Fruit fly (Drosophila melanogaster) whole organism, embryonic: Measurements from ENCODE around the gene RunxB.

Source experiments
- Awh ChIP-seq: fragments of 200-800 bp; sonication (Bioruptor generic); IDR thresholded peaks from 2 replicates; pipeline ENCODE4, ENCODE4 v1.3.6; 2022; ENCODE audit warnings: missing biosample characterization, missing genetic modification characterization
- C15 ChIP-seq: fragments of 200-800 bp; sonication (Bioruptor generic); IDR thresholded peaks from 3 replicates; pipeline ENCODE4 v1.3.6; 2022; ENCODE audit warnings: missing biosample characterization, missing genetic modification characterization
- CG11723 ChIP-seq: fragments of 200-800 bp; sonication (Bioruptor generic); optimal IDR thresholded peaks from 2 replicates; lab custom pipeline; 2017; ENCODE audit warnings: missing biosample characterization, mild to moderate bottlenecking, missing genetic modification characterization
- CG12659 ChIP-seq: fragments of 200-800 bp; sonication (Bioruptor generic); optimal IDR thresholded peaks from 3 replicates; lab custom pipeline; 2017; ENCODE audit warnings: mild to moderate bottlenecking, missing biosample characterization, missing genetic modification reagents, missing genetic modification characterization
- CG13287 ChIP-seq: fragments of 200-800 bp; sonication (Bioruptor generic); IDR thresholded peaks from 2 replicates; pipeline ENCODE4 v1.3.6; 2022; ENCODE audit warnings: missing biosample characterization, missing genetic modification characterization; ENCODE audit not compliant: partially characterized antibody
- CG15269 ChIP-seq: fragments of 200-800 bp; sonication (Bioruptor generic); optimal IDR thresholded peaks from 2 replicates; lab custom pipeline; 2018; ENCODE audit warnings: missing biosample characterization, mild to moderate bottlenecking, missing genetic modification characterization, moderate library complexity
- CG15479 ChIP-seq: fragments of 200-800 bp; sonication (Bioruptor generic); optimal IDR thresholded peaks from 3 replicates; lab custom pipeline; 2019; ENCODE audit warnings: missing biosample characterization, mild to moderate bottlenecking, missing genetic modification characterization, moderate library complexity
- CG15514 ChIP-seq: fragments of 200-800 bp; sonication (Bioruptor generic); optimal IDR thresholded peaks from 3 replicates; lab custom pipeline; 2017; ENCODE audit warnings: missing biosample characterization, missing genetic modification characterization, mild to moderate bottlenecking, moderate library complexity, missing genetic modification reagents
- CG1602 ChIP-seq: fragments of 200-800 bp; sonication (Bioruptor generic); optimal IDR thresholded peaks from 3 replicates; lab custom pipeline; 2016; ENCODE audit warnings: missing biosample characterization, missing genetic modification characterization
- CG2116 ChIP-seq: fragments of 200-800 bp; sonication (Bioruptor generic); optimal IDR thresholded peaks from 3 replicates; lab custom pipeline; 2018; ENCODE audit warnings: missing biosample characterization, mild to moderate bottlenecking, missing genetic modification characterization
- CG2202 ChIP-seq: fragments of 200-800 bp; sonication (Bioruptor generic); optimal IDR thresholded peaks from 2 replicates; lab custom pipeline; 2018; ENCODE audit warnings: missing biosample characterization, mild to moderate bottlenecking, missing genetic modification characterization
- CG2712 ChIP-seq: fragments of 200-800 bp; optimal IDR thresholded peaks from 3 replicates; lab custom pipeline; 2019; ENCODE audit warnings: missing biosample characterization, mild to moderate bottlenecking, missing genetic modification characterization, moderate library complexity
- CG31441 ChIP-seq: fragments of 200-800 bp; sonication (Bioruptor generic); IDR thresholded peaks from 2 replicates; pipeline ENCODE4 v1.3.6; 2022; ENCODE audit warnings: missing biosample characterization, missing genetic modification characterization
- CG3838 ChIP-seq: fragments of 200-800 bp; sonication (Bioruptor generic); optimal IDR thresholded peaks from 3 replicates; lab custom pipeline; 2016; ENCODE audit warnings: missing biosample characterization, missing genetic modification characterization
- CG4730 ChIP-seq: fragments of 200-800 bp; sonication (Bioruptor generic); IDR thresholded peaks from 2 replicates; pipeline ENCODE4 v1.3.6; 2022; ENCODE audit warnings: missing biosample characterization, missing genetic modification characterization
- CG6654 ChIP-seq: fragments of 200-800 bp; sonication (Bioruptor generic); optimal IDR thresholded peaks from 2 replicates; lab custom pipeline; 2017; ENCODE audit warnings: missing biosample characterization, mild to moderate bottlenecking, missing genetic modification characterization
- CG6765 ChIP-seq: fragments of 200-800 bp; sonication (Bioruptor generic); optimal IDR thresholded peaks from 3 replicates; lab custom pipeline; 2017; ENCODE audit warnings: missing biosample characterization, mild to moderate bottlenecking, missing genetic modification characterization
- CG6854 ChIP-seq: fragments of 200-800 bp; sonication (Bioruptor generic); optimal IDR thresholded peaks from 3 replicates; lab custom pipeline; 2017; ENCODE audit warnings: missing biosample characterization, mild to moderate bottlenecking, missing genetic modification characterization
- CG9876 ChIP-seq: fragments of 200-800 bp; sonication (Bioruptor generic); optimal IDR thresholded peaks from 2 replicates; lab custom pipeline; 2016; ENCODE audit warnings: missing biosample characterization, missing genetic modification characterization
- D19A ChIP-seq: fragments of 200-800 bp; optimal IDR thresholded peaks from 3 replicates; lab custom pipeline; 2019; ENCODE audit warnings: missing biosample characterization, mild to moderate bottlenecking, missing genetic modification characterization, moderate library complexity
- E2f1 ChIP-seq: fragments of 200-800 bp; sonication (Bioruptor generic); IDR thresholded peaks from 2 replicates; pipeline ENCODE4 v1.3.6; 2022; ENCODE audit warnings: missing biosample characterization, missing genetic modification characterization
- Eip74EF ChIP-seq, 2 experiments: fragments of 200-800 bp in 1 of 2; fragments of >200 bp in 1 of 2; sonication (Bioruptor generic) in 1 of 2; optimal IDR thresholded peaks; 2 replicates each; lab custom pipeline; 2017 to 2019; ENCODE audit warnings: missing biosample characterization in 2 of 2, missing genetic modification characterization in 2 of 2, mild to moderate bottlenecking in 1 of 2, moderate library complexity in 1 of 2
- Gsc ChIP-seq: fragments of 200-800 bp; sonication (Bioruptor generic); IDR thresholded peaks from 2 replicates; pipeline ENCODE4 v1.3.6; 2022; ENCODE audit warnings: missing biosample characterization, missing genetic modification characterization
- HLHmδ ChIP-seq: fragments of 200-800 bp; sonication (Bioruptor generic); optimal IDR thresholded peaks from 2 replicates; lab custom pipeline; 2018; ENCODE audit warnings: missing biosample characterization, mild to moderate bottlenecking, missing genetic modification characterization, moderate library complexity
- Hr51 ChIP-seq, 2 experiments: fragments of 200-800 bp; sonication (Bioruptor generic); optimal IDR thresholded peaks; 2 replicates in 1 of 2; 3 replicates in 1 of 2; lab custom pipeline; 2016 to 2018; ENCODE audit warnings: missing biosample characterization in 2 of 2, missing genetic modification characterization in 2 of 2, mild to moderate bottlenecking in 1 of 2, moderate library complexity in 1 of 2
- Myb ChIP-seq: fragments of 200-800 bp; sonication (Bioruptor generic); optimal IDR thresholded peaks from 2 replicates; lab custom pipeline; 2016; ENCODE audit warnings: missing biosample characterization, missing genetic modification characterization
- Ptx1 ChIP-seq: fragments of 200-800 bp; sonication (Bioruptor generic); IDR thresholded peaks from 2 replicates; pipeline ENCODE4 v1.3.6; 2022; ENCODE audit warnings: missing biosample characterization, missing genetic modification characterization
- Sox100B ChIP-seq: fragments of 200-800 bp; sonication (Bioruptor generic); optimal IDR thresholded peaks from 3 replicates; lab custom pipeline; 2018; ENCODE audit warnings: missing biosample characterization, mild to moderate bottlenecking, missing genetic modification characterization
- Trl ChIP-seq, 3 experiments: fragments of >200 bp in 2 of 3; fragments of 200-800 bp in 1 of 3; sonication (Bioruptor generic) in 1 of 3; optimal IDR thresholded peaks; 2 replicates in 1 of 3; 3 replicates in 2 of 3; lab custom pipeline; 2016 to 2017; ENCODE audit warnings: missing biosample characterization in 1 of 3, missing genetic modification characterization in 1 of 3
- bigmax ChIP-seq: fragments of 200-800 bp; sonication (Bioruptor generic); optimal IDR thresholded peaks from 2 replicates; lab custom pipeline; 2018; ENCODE audit warnings: missing biosample characterization, mild to moderate bottlenecking, missing genetic modification characterization
- gcm ChIP-seq: fragments of 200-800 bp; sonication (Bioruptor generic); optimal IDR thresholded peaks from 2 replicates; lab custom pipeline; 2019; ENCODE audit warnings: missing biosample characterization, mild to moderate bottlenecking, missing genetic modification characterization, moderate library complexity
- gem ChIP-seq: fragments of 200-800 bp; sonication (Bioruptor generic); optimal IDR thresholded peaks from 2 replicates; lab custom pipeline; 2019; ENCODE audit warnings: missing biosample characterization, mild to moderate bottlenecking, missing genetic modification characterization, moderate library complexity
- gt ChIP-seq: fragments of 200-800 bp; sonication (Bioruptor generic); IDR thresholded peaks from 2 replicates; pipeline ENCODE4 v1.3.6; 2022; ENCODE audit warnings: missing biosample characterization, missing genetic modification characterization
- hb ChIP-seq: fragments of 200-800 bp; sonication (Bioruptor generic); IDR thresholded peaks from 3 replicates; pipeline ENCODE4 v1.3.6; 2022; ENCODE audit warnings: missing biosample characterization, missing genetic modification characterization; ENCODE audit not compliant: partially characterized antibody
- kay ChIP-seq: fragments of 200-800 bp; sonication (Bioruptor generic); optimal IDR thresholded peaks from 2 replicates; lab custom pipeline; 2016; ENCODE audit warnings: missing biosample characterization, missing genetic modification characterization
- lilli ChIP-seq: fragments of 200-800 bp; sonication (Bioruptor generic); optimal IDR thresholded peaks from 3 replicates; lab custom pipeline; 2016; ENCODE audit warnings: missing biosample characterization, missing genetic modification characterization
- lmd ChIP-seq: fragments of 200-800 bp; sonication (Bioruptor generic); IDR thresholded peaks from 2 replicates; pipeline ENCODE4 v1.3.6; 2022; ENCODE audit warnings: missing biosample characterization, missing genetic modification characterization
- luna ChIP-seq: fragments of 200-800 bp; sonication (Bioruptor generic); optimal IDR thresholded peaks from 2 replicates; lab custom pipeline; 2016; ENCODE audit warnings: missing biosample characterization, missing genetic modification characterization
- nerfin-1 ChIP-seq: fragments of 200-800 bp; sonication (Bioruptor generic); optimal IDR thresholded peaks from 3 replicates; lab custom pipeline; 2019; ENCODE audit warnings: missing biosample characterization, mild to moderate bottlenecking, missing genetic modification characterization, moderate library complexity
- onecut ChIP-seq: fragments of 200-800 bp; sonication (Bioruptor generic); IDR thresholded peaks from 2 replicates; pipeline ENCODE4 v1.3.6; 2022; ENCODE audit warnings: missing biosample characterization, missing genetic modification characterization
- pnt ChIP-seq: fragments of 200-800 bp; sonication (Bioruptor generic); optimal IDR thresholded peaks from 3 replicates; lab custom pipeline; 2016; ENCODE audit warnings: missing biosample characterization, missing genetic modification characterization
- slbo ChIP-seq: fragments of 200-800 bp; sonication (Bioruptor generic); IDR thresholded peaks from 2 replicates; pipeline ENCODE4 v1.3.6; 2022; ENCODE audit warnings: missing biosample characterization, missing genetic modification characterization
- ssp ChIP-seq: fragments of 200-800 bp; sonication (Bioruptor generic); IDR thresholded peaks from 2 replicates; pipeline ENCODE4 v1.3.6; 2022; ENCODE audit warnings: missing biosample characterization, missing genetic modification characterization
- tgo ChIP-seq: fragments of 200-800 bp; sonication (Bioruptor generic); IDR thresholded peaks from 3 replicates; pipeline ENCODE4 v1.3.6; 2022; ENCODE audit warnings: missing biosample characterization, missing genetic modification characterization
- tna ChIP-seq: fragments of 200-800 bp; sonication (Bioruptor generic); IDR thresholded peaks from 2 replicates; pipeline ENCODE4 v1.3.6; 2022; ENCODE audit warnings: missing biosample characterization, missing genetic modification characterization; ENCODE audit not compliant: partially characterized antibody
- vnd ChIP-seq: fragments of 200-800 bp; sonication (Bioruptor generic); IDR thresholded peaks from 3 replicates; pipeline ENCODE4 v1.3.6; 2022; ENCODE audit warnings: missing biosample characterization, missing genetic modification characterization; ENCODE audit not compliant: partially characterized antibody
- wor ChIP-seq: fragments of 200-800 bp; sonication (Bioruptor generic); IDR thresholded peaks from 2 replicates; pipeline ENCODE4 v1.3.6; 2022; ENCODE audit warnings: missing biosample characterization, missing genetic modification characterization
- z ChIP-seq: fragments of 200-800 bp; sonication (Bioruptor generic); IDR thresholded peaks from 3 replicates; pipeline ENCODE4 v1.3.6; 2022; ENCODE audit warnings: missing biosample characterization, missing genetic modification characterization
- zen2 ChIP-seq: fragments of 200-800 bp; sonication (Bioruptor generic); IDR thresholded peaks from 3 replicates; pipeline ENCODE4 v1.3.6; 2022; ENCODE audit warnings: missing biosample characterization, missing genetic modification characterization; ENCODE audit not compliant: partially characterized antibody

The RunxB gene

DNA sequence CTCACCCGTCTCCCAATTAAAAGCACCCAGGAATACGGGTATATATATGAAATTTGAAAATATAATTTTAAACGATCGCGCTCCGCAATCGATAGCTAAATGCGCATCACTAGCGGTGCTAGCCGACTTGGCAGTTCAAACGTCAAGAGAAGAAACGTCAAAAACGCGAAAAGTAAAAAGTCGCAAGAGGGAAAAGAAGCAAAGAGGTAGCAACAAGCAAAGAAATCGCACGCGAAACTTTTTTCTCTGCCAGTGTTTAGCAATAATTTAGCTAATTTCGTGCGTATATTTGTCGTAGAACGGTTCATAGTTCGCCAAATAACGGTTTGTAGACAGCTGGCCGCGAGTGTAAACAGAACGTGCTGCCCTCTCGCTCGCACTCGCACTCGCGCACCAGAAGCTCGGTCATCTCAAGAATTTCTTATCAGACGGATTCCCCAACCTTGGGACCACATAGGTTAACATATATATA lies 26.9 kb upstream of the RunxB start, which contains the start of gene CG1812 (continued):
- TF ChIP-seq lilli (GFP tag; lab: Kevin White, UChicago): peak; percentile 60
- TF ChIP-seq gt (GFP tag; lab: Robert Waterston, UW): no peak
- no peak for TF ChIP-seq CG6854 (GFP tag; lab: Kevin White, UChicago)
- no peak for TF ChIP-seq CG2202 (tag; lab: Kevin White, UChicago)
- peak; percentile 37 for TF ChIP-seq CG15269 (tag; lab: Kevin White, UChicago)
- TF ChIP-seq Sox100B (GFP tag; lab: Kevin White, UChicago): no peak
- TF ChIP-seq tna (GFP tag; lab: Robert Waterston, UW): no peak
- peak; percentile 45; the same call in 1 of the 2 replicates for TF ChIP-seq Awh (GFP tag; lab: Robert Waterston, UW)
- no peak for TF ChIP-seq HLHmδ (GFP tag; lab: Kevin White, UChicago)
- TF ChIP-seq CG12659 (GFP tag; lab: Kevin White, UChicago): peak; percentile 30
- no peak for TF ChIP-seq hb (GFP tag; lab: Robert Waterston, UW)
- TF ChIP-seq gem (tag; lab: Kevin White, UChicago): peak; percentile 51
- 0 out of 2 replicates have a peak, but pooled peaks have one; percentile 49 for TF ChIP-seq E2f1
- no peak for TF ChIP-seq luna (GFP tag; lab: Kevin White, UChicago)
- TF ChIP-seq kay (GFP tag; lab: Kevin White, UChicago): peak; percentile 47
- peak; percentile 60 for TF ChIP-seq CG15514 (GFP tag; lab: Kevin White, UChicago)
- peak; percentile 24 for TF ChIP-seq CG2712 (tag; lab: Kevin White, UChicago)
- no peak for TF ChIP-seq CG31441 (GFP tag; lab: Robert Waterston, UW)
- no peak for TF ChIP-seq CG11723 (GFP tag; lab: Kevin White, UChicago)
- TF ChIP-seq C15: no peak
- peak; percentile 13 for TF ChIP-seq CG2116 (GFP tag; lab: Kevin White, UChicago)
- peak; percentile 30 for TF ChIP-seq Myb (GFP tag; lab: Kevin White, UChicago)
- no peak for TF ChIP-seq onecut (GFP tag; lab: Robert Waterston, UW)
- TF ChIP-seq bigmax (GFP tag; lab: Kevin White, UChicago): no peak
- no peak for TF ChIP-seq CG15479 (GFP tag; lab: Kevin White, UChicago)
- no peak for TF ChIP-seq zen2 (GFP tag; lab: Robert Waterston, UW)
- 0 out of 2 replicates have a peak, but pooled peaks have one; percentile 19 for TF ChIP-seq lmd (GFP tag; lab: Robert Waterston, UW)
- no peak for TF ChIP-seq vnd (GFP tag; lab: Robert Waterston, UW)
- no peak for TF ChIP-seq CG9876 (GFP tag; lab: Kevin White, UChicago)
- TF ChIP-seq Gsc: no peak
- no peak for TF ChIP-seq CG3838
- no peak for TF ChIP-seq D19A
- no peak for TF ChIP-seq z (GFP tag; lab: Robert Waterston, UW)
- peak; percentile 8 for TF ChIP-seq nerfin-1
- no peak for TF ChIP-seq wor
- TF ChIP-seq Eip74EF (GFP tag; optimal IDR thresholded peaks at IDR 0.05; lab: Kevin White, UChicago): no peak
- no peak for TF ChIP-seq pnt (GFP tag; lab: Kevin White, UChicago)
- peak in 1 of 2 experiments; percentile 71 for TF ChIP-seq Hr51 (GFP tag; optimal IDR thresholded peaks at IDR 0.05; lab: Kevin White, UChicago)
- no peak for TF ChIP-seq CG6765 (GFP tag; lab: Kevin White, UChicago)
- no peak for TF ChIP-seq Trl (optimal IDR thresholded peaks at IDR 0.05; lab: Kevin White, UChicago)
- no peak for TF ChIP-seq Trl (GFP tag; optimal IDR thresholded peaks at IDR 0.05; lab: Kevin White, UChicago)
- peak; percentile 65 for TF ChIP-seq slbo (GFP tag; lab: Robert Waterston, UW)
- TF ChIP-seq tgo (GFP tag; lab: Robert Waterston, UW): peak; percentile 57; the same call in 2 of the 3 replicates
- TF ChIP-seq ssp (GFP tag; lab: Robert Waterston, UW): 0 out of 2 replicates have a peak, but pooled peaks have one; percentile 16
- no peak for TF ChIP-seq gcm (GFP tag; lab: Kevin White, UChicago)
- peak; percentile 52; the same call in 1 of the 2 replicates for TF ChIP-seq Ptx1 (GFP tag; lab: Robert Waterston, UW)
- no peak for TF ChIP-seq CG4730 (GFP tag; lab: Robert Waterston, UW)
- no peak for TF ChIP-seq CG1602 (GFP tag; lab: Kevin White, UChicago)
- TF ChIP-seq CG13287: peak; percentile 21; the same call in 1 of the 2 replicates
- no peak for TF ChIP-seq CG6654 (GFP tag; lab: Kevin White, UChicago)
